Fruit fly (Drosophila melanogaster) whole organism, embryonic: ENCODE data around the gene SMC6.
A peak's percentile ranks its signal among the peaks of the same experiment; 100 is the strongest.

ENCODE experiments used
- B-H1 ChIP-seq: fragments of 200-800 bp; sonication (Bioruptor generic); IDR thresholded peaks from 3 replicates; pipeline ENCODE4 v1.3.6; 2022; ENCODE audit warnings: missing biosample characterization, missing genetic modification characterization
- CG10209 ChIP-seq: fragments of 200-800 bp; sonication (Bioruptor generic); optimal IDR thresholded peaks from 3 replicates; lab custom pipeline; 2017; ENCODE audit warnings: missing biosample characterization, mild to moderate bottlenecking, missing genetic modification characterization, missing genetic modification reagents
- CG10543 ChIP-seq: fragments of 200-800 bp; sonication (Bioruptor generic); optimal IDR thresholded peaks from 3 replicates; lab custom pipeline; 2017; ENCODE audit warnings: missing biosample characterization, mild to moderate bottlenecking, missing genetic modification characterization, moderate library complexity
- CG11085 ChIP-seq: fragments of 200-800 bp; sonication (Bioruptor generic); IDR thresholded peaks from 2 replicates; pipeline ENCODE4 v1.3.6; 2022; ENCODE audit warnings: missing biosample characterization, missing genetic modification characterization
- CG12155 ChIP-seq: fragments of 200-800 bp; sonication (Bioruptor generic); optimal IDR thresholded peaks from 3 replicates; lab custom pipeline; 2016; ENCODE audit warnings: missing biosample characterization, missing genetic modification characterization
- CG1233 ChIP-seq: fragments of 200-800 bp; sonication (Bioruptor generic); optimal IDR thresholded peaks from 4 replicates; lab custom pipeline; 2018; ENCODE audit warnings: missing biosample characterization, mild to moderate bottlenecking, missing genetic modification characterization
- CG12769 ChIP-seq: fragments of 200-800 bp; sonication (Bioruptor generic); optimal IDR thresholded peaks from 2 replicates; lab custom pipeline; 2019; ENCODE audit warnings: missing biosample characterization, mild to moderate bottlenecking, missing genetic modification characterization, moderate library complexity
- CG16779 ChIP-seq: fragments of 200-800 bp; sonication (Bioruptor generic); IDR thresholded peaks from 2 replicates; pipeline ENCODE4 v1.3.6; 2022; ENCODE audit warnings: missing biosample characterization, missing genetic modification characterization
- CG17385 ChIP-seq: fragments of 200-800 bp; sonication (Bioruptor generic); optimal IDR thresholded peaks from 3 replicates; lab custom pipeline; 2018; ENCODE audit warnings: missing biosample characterization, mild to moderate bottlenecking, missing genetic modification characterization
- CG17802 ChIP-seq: fragments of 200-800 bp; sonication (Bioruptor generic); optimal IDR thresholded peaks from 2 replicates; lab custom pipeline; 2018; ENCODE audit warnings: missing biosample characterization, mild to moderate bottlenecking, missing genetic modification characterization, moderate library complexity
- CG5953 ChIP-seq: fragments of 200-800 bp; sonication (Bioruptor generic); IDR thresholded peaks from 2 replicates; pipeline ENCODE4 v1.3.6; 2022; ENCODE audit warnings: missing biosample characterization, missing genetic modification characterization
- CG7745 ChIP-seq: fragments of 200-800 bp; sonication (Bioruptor generic); optimal IDR thresholded peaks from 2 replicates; lab custom pipeline; 2018; ENCODE audit warnings: missing biosample characterization, mild to moderate bottlenecking, missing genetic modification characterization, moderate library complexity
- CrebB ChIP-seq: fragments of 200-800 bp; sonication (Bioruptor generic); optimal IDR thresholded peaks from 3 replicates; lab custom pipeline; 2018; ENCODE audit warnings: missing biosample characterization, mild to moderate bottlenecking, missing genetic modification characterization
- D ChIP-seq, 2 experiments: fragments of 200-800 bp in 1 of 2; fragments of >200 bp in 1 of 2; sonication (Bioruptor generic) in 1 of 2; optimal IDR thresholded peaks; 2 replicates in 1 of 2; 3 replicates in 1 of 2; lab custom pipeline; 2017; ENCODE audit warnings: mild to moderate bottlenecking in 1 of 2, missing biosample characterization in 1 of 2, missing genetic modification characterization in 1 of 2, missing genetic modification reagents in 1 of 2
- Drgx ChIP-seq: fragments of 200-800 bp; sonication (Bioruptor generic); IDR thresholded peaks from 2 replicates; pipeline ENCODE4 v1.3.6; 2022; ENCODE audit warnings: missing biosample characterization, missing genetic modification characterization
- HLHmδ ChIP-seq: fragments of 200-800 bp; sonication (Bioruptor generic); optimal IDR thresholded peaks from 2 replicates; lab custom pipeline; 2018; ENCODE audit warnings: missing biosample characterization, mild to moderate bottlenecking, missing genetic modification characterization, moderate library complexity
- HmgZ ChIP-seq: fragments of 200-800 bp; sonication (Bioruptor generic); optimal IDR thresholded peaks from 2 replicates; lab custom pipeline; 2018; ENCODE audit warnings: missing biosample characterization, mild to moderate bottlenecking, missing genetic modification characterization
- Hsf ChIP-seq: fragments of 200-800 bp; sonication (Bioruptor generic); optimal IDR thresholded peaks from 3 replicates; lab custom pipeline; 2016; ENCODE audit warnings: missing biosample characterization, missing genetic modification characterization
- MBD-R2 ChIP-seq: fragments of 200-800 bp; sonication (Bioruptor generic); IDR thresholded peaks from 2 replicates; pipeline ENCODE4 v1.3.6; 2022; ENCODE audit warnings: missing biosample characterization, missing genetic modification characterization
- MESR4 ChIP-seq: fragments of 200-800 bp; sonication (Bioruptor generic); optimal IDR thresholded peaks from 2 replicates; lab custom pipeline; 2018; ENCODE audit warnings: missing biosample characterization, mild to moderate bottlenecking, missing genetic modification characterization, moderate library complexity
- Med ChIP-seq: fragments of 200-800 bp; sonication (Bioruptor generic); peaks from one replicate; lab custom pipeline; 2016; ENCODE audit warnings: missing biosample characterization, missing genetic modification characterization, mild to moderate bottlenecking, inconsistent platforms, moderate library complexity
- Trl ChIP-seq, 3 experiments: fragments of >200 bp in 2 of 3; fragments of 200-800 bp in 1 of 3; sonication (Bioruptor generic) in 1 of 3; optimal IDR thresholded peaks; 2 replicates in 1 of 3; 3 replicates in 2 of 3; lab custom pipeline; 2016 to 2017; ENCODE audit warnings: missing biosample characterization in 1 of 3, missing genetic modification characterization in 1 of 3
- Xbp1 ChIP-seq: fragments of 200-800 bp; sonication (Bioruptor generic); optimal IDR thresholded peaks from 3 replicates; lab custom pipeline; 2016; ENCODE audit warnings: missing biosample characterization, mild to moderate bottlenecking, missing genetic modification characterization
- ab ChIP-seq: fragments of 200-800 bp; sonication (Bioruptor generic); optimal IDR thresholded peaks from 2 replicates; lab custom pipeline; 2016; ENCODE audit warnings: missing biosample characterization, missing genetic modification characterization
- amos ChIP-seq: fragments of 200-800 bp; sonication (Bioruptor generic); IDR thresholded peaks from 2 replicates; pipeline ENCODE4 v1.3.6; 2022; ENCODE audit warnings: missing biosample characterization, missing genetic modification characterization; ENCODE audit not compliant: partially characterized antibody
- bsh ChIP-seq, 2 experiments: fragments of 200-800 bp; sonication (Bioruptor generic); optimal IDR thresholded peaks; 2 replicates each; lab custom pipeline; 2017 to 2018; ENCODE audit warnings: mild to moderate bottlenecking in 2 of 2, missing biosample characterization in 2 of 2, missing genetic modification characterization in 2 of 2, moderate library complexity in 1 of 2
- caup ChIP-seq: fragments of 200-800 bp; sonication (Bioruptor generic); optimal IDR thresholded peaks from 3 replicates; lab custom pipeline; 2017; ENCODE audit warnings: missing biosample characterization, mild to moderate bottlenecking, missing genetic modification characterization, moderate library complexity; ENCODE audit not compliant: severe bottlenecking
- chinmo ChIP-seq: fragments of 200-800 bp; sonication (Bioruptor generic); IDR thresholded peaks from 4 replicates; pipeline ENCODE4 v1.3.6; 2022; ENCODE audit warnings: missing biosample characterization, missing genetic modification characterization; ENCODE audit not compliant: partially characterized antibody
- ci ChIP-seq: fragments of 200-800 bp; sonication (Bioruptor generic); IDR thresholded peaks from 3 replicates; pipeline ENCODE4 v1.3.6; 2022; ENCODE audit warnings: missing biosample characterization, missing genetic modification characterization
- cwo ChIP-seq: fragments of 200-800 bp; sonication (Bioruptor generic); optimal IDR thresholded peaks from 3 replicates; lab custom pipeline; 2017; ENCODE audit warnings: missing biosample characterization, missing genetic modification characterization, mild to moderate bottlenecking, moderate library complexity, missing genetic modification reagents
- gro ChIP-seq: fragments of 200-800 bp; sonication (Bioruptor generic); optimal IDR thresholded peaks from 2 replicates; lab custom pipeline; 2016; ENCODE audit warnings: missing biosample characterization, missing genetic modification characterization
- hbn ChIP-seq: fragments of 200-800 bp; sonication (Bioruptor generic); IDR thresholded peaks from 2 replicates; pipeline ENCODE4 v1.3.6; 2022; ENCODE audit warnings: missing biosample characterization, missing genetic modification characterization; ENCODE audit not compliant: partially characterized antibody
- hkb ChIP-seq, 2 experiments: fragments of 200-800 bp in 1 of 2; fragments of >200 bp in 1 of 2; sonication (Bioruptor generic) in 1 of 2; IDR thresholded peaks in 1 of 2; optimal IDR thresholded peaks in 1 of 2; 2 replicates each; pipeline versions ENCODE4 v1.3.6 to Lab custom; 2017 to 2022; ENCODE audit warnings: missing biosample characterization in 1 of 2, missing genetic modification characterization in 1 of 2
- kni ChIP-seq: fragments of 200-800 bp; sonication (Bioruptor generic); optimal IDR thresholded peaks from 3 replicates; lab custom pipeline; 2017; ENCODE audit warnings: mild to moderate bottlenecking, missing biosample characterization, missing genetic modification reagents, missing genetic modification characterization
- luna ChIP-seq: fragments of 200-800 bp; sonication (Bioruptor generic); optimal IDR thresholded peaks from 2 replicates; lab custom pipeline; 2016; ENCODE audit warnings: missing biosample characterization, missing genetic modification characterization
- nau ChIP-seq: fragments of 200-800 bp; sonication (Bioruptor generic); optimal IDR thresholded peaks from 3 replicates; lab custom pipeline; 2017; ENCODE audit warnings: missing biosample characterization, mild to moderate bottlenecking, missing genetic modification characterization, missing genetic modification reagents
- nmo ChIP-seq: fragments of 200-800 bp; sonication (Bioruptor generic); optimal IDR thresholded peaks from 2 replicates; lab custom pipeline; 2018; ENCODE audit warnings: missing biosample characterization, mild to moderate bottlenecking, missing genetic modification characterization, moderate library complexity
- oc ChIP-seq: fragments of 200-800 bp; sonication (Bioruptor generic); optimal IDR thresholded peaks from 2 replicates; lab custom pipeline; 2018; ENCODE audit warnings: missing biosample characterization, mild to moderate bottlenecking, missing genetic modification characterization, moderate library complexity
- otp ChIP-seq: fragments of 200-800 bp; sonication (Bioruptor generic); IDR thresholded peaks from 3 replicates; pipeline ENCODE4, ENCODE4 v1.3.6; 2022; ENCODE audit warnings: missing biosample characterization, missing genetic modification characterization
- pros ChIP-seq: fragments of 200-800 bp; sonication (Bioruptor generic); optimal IDR thresholded peaks from 3 replicates; lab custom pipeline; 2019; ENCODE audit warnings: missing biosample characterization, mild to moderate bottlenecking, missing genetic modification characterization, moderate library complexity
- rib ChIP-seq: fragments of 200-800 bp; sonication (Bioruptor generic); IDR thresholded peaks from 2 replicates; pipeline ENCODE4 v1.3.6; 2022; ENCODE audit warnings: missing biosample characterization, missing genetic modification characterization
- sens ChIP-seq: fragments of 200-800 bp; sonication (Bioruptor generic); peaks from one replicate; lab custom pipeline; 2016; ENCODE audit warnings: missing biosample characterization, missing genetic modification characterization
- so ChIP-seq: fragments of 200-800 bp; sonication (Bioruptor generic); IDR thresholded peaks from 3 replicates; pipeline ENCODE4 v1.3.6; 2022; ENCODE audit warnings: missing biosample characterization, missing genetic modification characterization
- trh ChIP-seq: fragments of 200-800 bp; sonication (Bioruptor generic); optimal IDR thresholded peaks from 2 replicates; lab custom pipeline; 2016; ENCODE audit warnings: missing biosample characterization, missing genetic modification characterization
- unc-4 ChIP-seq: fragments of 200-800 bp; sonication (Bioruptor generic); IDR thresholded peaks from 2 replicates; pipeline ENCODE4 v1.3.6; 2022; ENCODE audit warnings: missing biosample characterization, missing genetic modification characterization; ENCODE audit not compliant: partially characterized antibody
- zen2 ChIP-seq: fragments of 200-800 bp; sonication (Bioruptor generic); IDR thresholded peaks from 3 replicates; pipeline ENCODE4 v1.3.6; 2022; ENCODE audit warnings: missing biosample characterization, missing genetic modification characterization; ENCODE audit not compliant: partially characterized antibody
- zfh2 ChIP-seq: fragments of 200-800 bp; sonication (Bioruptor generic); optimal IDR thresholded peaks from 2 replicates; lab custom pipeline; 2016; ENCODE audit warnings: missing biosample characterization, missing genetic modification characterization

Gene SMC6

dm6 chr3R:24218565-24218964 lies 25.3 kb upstream of the SMC6 start, which contains the start of gene CG17786:
TSS of gene CG17786 (minus strand) at chr3R:24218718.
- TF ChIP-seq CG12769 (tag; lab: Kevin White, UChicago) (peak; percentile 56), nau (GFP tag; lab: Kevin White, UChicago) (no peak), unc-4 (GFP tag; lab: Robert Waterston, UW) (peak; percentile 40; the same call in 1 of the 2 replicates), kni (GFP tag; lab: Kevin White, UChicago) (peak; percentile 73), Hsf (no peak), luna (GFP tag; lab: Kevin White, UChicago) (no peak), ci (GFP tag; lab: Robert Waterston, UW) (peak; percentile 75; the same call in 2 of the 3 replicates), chinmo (GFP tag; lab: Robert Waterston, UW) (peak; percentile 89; the same call in 3 of the 4 replicates), cwo (peak; percentile 2), so (peak; percentile 43; the same call in 1 of the 3 replicates), D (optimal IDR thresholded peaks at IDR 0.05; lab: Kevin White, UChicago) (no peak), D (GFP tag; optimal IDR thresholded peaks at IDR 0.05; lab: Kevin White, UChicago) (no peak), rib (GFP tag; lab: Robert Waterston, UW) (0 out of 2 replicates have a peak, but pooled peaks have one; percentile 40), CG17385 (GFP tag; lab: Kevin White, UChicago) (peak; percentile 17), caup (GFP tag; lab: Kevin White, UChicago) (peak; percentile 32), CG7745 (tag; lab: Kevin White, UChicago) (no peak), HLHmδ (peak; percentile 17), Med (GFP tag; lab: Kevin White, UChicago) (peak; percentile 83), nmo (no peak), amos (GFP tag; lab: Robert Waterston, UW) (peak; percentile 27; the same call in 1 of the 2 replicates), zen2 (GFP tag; lab: Robert Waterston, UW) (peak; percentile 35; the same call in 1 of the 3 replicates), hbn (GFP tag; lab: Robert Waterston, UW) (0 out of 2 replicates have a peak, but pooled peaks have one; percentile 29), B-H1 (GFP tag; lab: Robert Waterston, UW) (no peak), pros (GFP tag; lab: Kevin White, UChicago) (peak; percentile 25), CG17802 (no peak), otp (GFP tag; lab: Robert Waterston, UW) (peak; percentile 36; the same call in 1 of the 3 replicates), CG10209 (GFP tag; lab: Kevin White, UChicago) (no peak), CG11085 (GFP tag; lab: Robert Waterston, UW) (no peak), Xbp1 (no peak), CrebB (tag; lab: Kevin White, UChicago) (peak; percentile 17), oc (peak; percentile 42), hkb (optimal IDR thresholded peaks at IDR 0.05; lab: Kevin White, UChicago) (no peak), hkb (GFP tag; IDR thresholded peaks at IDR 0.05; lab: Robert Waterston, UW) (peak; percentile 49), sens (peak; percentile 75), ab (no peak), Drgx (GFP tag; lab: Robert Waterston, UW) (peak; percentile 55; the same call in 1 of the 2 replicates), CG16779 (GFP tag; lab: Robert Waterston, UW) (no peak), CG12155 (no peak), MESR4 (GFP tag; lab: Kevin White, UChicago) (no peak), gro (GFP tag; lab: Kevin White, UChicago) (peak; percentile 5), MBD-R2 (GFP tag; lab: Robert Waterston, UW) (peak; percentile 21; the same call in 1 of the 2 replicates), bsh (GFP tag; optimal IDR thresholded peaks at IDR 0.05; lab: Kevin White, UChicago) (peak in 1 of 2 experiments; percentile 20), zfh2 (GFP tag; lab: Kevin White, UChicago) (no peak), CG5953 (GFP tag; lab: Robert Waterston, UW) (0 out of 2 replicates have a peak, but pooled peaks have one; percentile 9), HmgZ (tag; lab: Kevin White, UChicago) (no peak), Trl (optimal IDR thresholded peaks at IDR 0.05; lab: Kevin White, UChicago) (peak; percentile 79 to 81), Trl (GFP tag; optimal IDR thresholded peaks at IDR 0.05; lab: Kevin White, UChicago) (no peak), CG10543 (GFP tag; lab: Kevin White, UChicago) (peak; percentile 35), CG1233 (GFP tag; lab: Kevin White, UChicago) (no peak), trh (GFP tag; lab: Kevin White, UChicago) (no peak)
